Worm (Caenorhabditis elegans) whole organism, L2 larva: ENCODE data around the gene mdt-17.

ENCODE experiments used
- C34F6.9 ChIP-seq: fragments of 150-350 bp; optimal IDR thresholded peaks from 2 replicates; lab custom pipeline; 2014; ENCODE audit warnings: missing biosample characterization, missing genetic modification characterization
- R02D3.7 ChIP-seq: fragments of 150-350 bp; optimal IDR thresholded peaks from 2 replicates; lab custom pipeline; 2014; ENCODE audit warnings: missing biosample characterization, missing genetic modification characterization
- Y55F3AM.14 ChIP-seq: fragments of 200-800 bp; sonication (Bioruptor generic); optimal IDR thresholded peaks from 2 replicates; lab custom pipeline; 2018; ENCODE audit warnings: mild to moderate bottlenecking, missing genetic modification characterization, missing compliant biosample characterization
- alr-1 ChIP-seq: fragments of 150-350 bp; optimal IDR thresholded peaks from 2 replicates; lab custom pipeline; 2014; ENCODE audit warnings: missing biosample characterization, missing genetic modification characterization
- aly-2 ChIP-seq: fragments of 150-350 bp; optimal IDR thresholded peaks from 2 replicates; lab custom pipeline; 2014; ENCODE audit warnings: missing biosample characterization, missing genetic modification characterization
- blmp-1 ChIP-seq: sonication (generic microtip); optimal IDR thresholded peaks from 2 replicates; lab custom pipeline; 2017; ENCODE audit warnings: missing genetic modification characterization, mild to moderate bottlenecking, missing compliant biosample characterization, antibody characterized with exemption, moderate library complexity; ENCODE audit not compliant: insufficient read depth
- ceh-16 ChIP-seq: fragments of 150-350 bp; optimal IDR thresholded peaks from 2 replicates; lab custom pipeline; 2014; ENCODE audit warnings: missing biosample characterization, missing genetic modification characterization
- crh-2 ChIP-seq: sonication (generic microtip); optimal IDR thresholded peaks from 2 replicates; lab custom pipeline; 2017; ENCODE audit warnings: missing biosample characterization, missing genetic modification characterization
- dmd-4 ChIP-seq: sonication (generic microtip); optimal IDR thresholded peaks from 2 replicates; lab custom pipeline; 2017; ENCODE audit warnings: missing biosample characterization, missing genetic modification characterization
- elt-1 ChIP-seq: fragments of 150-350 bp; optimal IDR thresholded peaks from 2 replicates; lab custom pipeline; 2014; ENCODE audit warnings: missing biosample characterization, missing genetic modification characterization
- elt-3 ChIP-seq: sonication (generic microtip); optimal IDR thresholded peaks from 2 replicates; lab custom pipeline; 2017; ENCODE audit warnings: missing biosample characterization, missing genetic modification characterization
- fos-1 ChIP-seq: fragments of 150-350 bp; optimal IDR thresholded peaks from 2 replicates; lab custom pipeline; 2014; ENCODE audit warnings: missing biosample characterization, missing genetic modification characterization
- lin-39 ChIP-seq: fragments of 150-350 bp; optimal IDR thresholded peaks from 2 replicates; lab custom pipeline; 2014; ENCODE audit warnings: missing biosample characterization, missing genetic modification reagents, missing genetic modification characterization
- lsy-2 ChIP-seq, 2 experiments: fragments of 150-350 bp in 1 of 2; sonication (generic microtip) in 1 of 2; optimal IDR thresholded peaks; 2 replicates each; lab custom pipeline; 2014 to 2017; ENCODE audit warnings: missing biosample characterization in 2 of 2, missing genetic modification characterization in 2 of 2
- mab-5 ChIP-seq: fragments of 150-350 bp; optimal IDR thresholded peaks from 2 replicates; lab custom pipeline; 2014; ENCODE audit warnings: missing biosample characterization, missing genetic modification characterization
- mdl-1 ChIP-seq, 2 experiments: fragments of 150-350 bp in 1 of 2; sonication (generic microtip) in 1 of 2; optimal IDR thresholded peaks; 2 replicates each; lab custom pipeline; 2017; ENCODE audit warnings: missing biosample characterization in 2 of 2, missing genetic modification characterization in 2 of 2
- nhr-10 ChIP-seq: sonication (generic microtip); optimal IDR thresholded peaks from 2 replicates; lab custom pipeline; 2017; ENCODE audit warnings: missing biosample characterization, missing genetic modification characterization
- nhr-11 ChIP-seq: fragments of 150-350 bp; optimal IDR thresholded peaks from 2 replicates; lab custom pipeline; 2014; ENCODE audit warnings: missing biosample characterization, missing genetic modification characterization
- nhr-12 ChIP-seq: fragments of 150-350 bp; optimal IDR thresholded peaks from 2 replicates; lab custom pipeline; 2014; ENCODE audit warnings: missing biosample characterization, missing genetic modification characterization
- nhr-129 ChIP-seq: fragments of 150-350 bp; optimal IDR thresholded peaks from 2 replicates; lab custom pipeline; 2014; ENCODE audit warnings: missing biosample characterization, missing genetic modification characterization
- nhr-21 ChIP-seq: fragments of 150-350 bp; optimal IDR thresholded peaks from 2 replicates; lab custom pipeline; 2014; ENCODE audit warnings: missing biosample characterization, missing genetic modification characterization
- nhr-23 ChIP-seq: fragments of 150-350 bp; optimal IDR thresholded peaks from 2 replicates; lab custom pipeline; 2014; ENCODE audit warnings: missing biosample characterization, missing genetic modification reagents, missing genetic modification characterization
- nhr-25 ChIP-seq: fragments of 150-350 bp; sonication (generic microtip); optimal IDR thresholded peaks from 3 replicates; lab custom pipeline; 2014; ENCODE audit warnings: missing biosample characterization, missing genetic modification characterization
- nhr-6 ChIP-seq: fragments of 150-350 bp; optimal IDR thresholded peaks from 2 replicates; lab custom pipeline; 2014; ENCODE audit warnings: missing biosample characterization, missing genetic modification characterization
- nhr-77 ChIP-seq: fragments of 150-350 bp; optimal IDR thresholded peaks from 2 replicates; lab custom pipeline; 2014; ENCODE audit warnings: missing biosample characterization, missing genetic modification characterization
- sem-4 ChIP-seq: fragments of 150-350 bp; optimal IDR thresholded peaks from 2 replicates; lab custom pipeline; 2014; ENCODE audit warnings: missing biosample characterization, missing genetic modification reagents, missing genetic modification characterization
- skn-1 ChIP-seq: sonication (generic microtip); optimal IDR thresholded peaks from 2 replicates; lab custom pipeline; 2017; ENCODE audit warnings: missing biosample characterization, missing genetic modification characterization
- sma-3 ChIP-seq: sonication (generic microtip); optimal IDR thresholded peaks from 2 replicates; lab custom pipeline; 2016; ENCODE audit warnings: missing genetic modification reagents, missing genetic modification characterization, missing compliant biosample characterization
- snpc-4 ChIP-seq: fragments of 150-350 bp; optimal IDR thresholded peaks from 2 replicates; lab custom pipeline; 2014; ENCODE audit warnings: missing biosample characterization, missing genetic modification characterization
- unc-39 ChIP-seq: fragments of 150-350 bp; optimal IDR thresholded peaks from 2 replicates; lab custom pipeline; 2014; ENCODE audit warnings: missing biosample characterization, missing genetic modification characterization
- unc-62 ChIP-seq: fragments of 150-350 bp; optimal IDR thresholded peaks from 2 replicates; lab custom pipeline; 2014; ENCODE audit warnings: missing biosample characterization, missing genetic modification reagents, missing genetic modification characterization
- ztf-1 ChIP-seq: fragments of 200-800 bp; sonication (Bioruptor generic); conservative IDR thresholded peaks from 2 replicates; pipeline ENCODE4 v1.3.6; 2022; ENCODE audit warnings: missing genetic modification characterization, missing compliant biosample characterization
- ztf-4 ChIP-seq: fragments of 150-350 bp; optimal IDR thresholded peaks from 2 replicates; lab custom pipeline; 2014; ENCODE audit warnings: missing biosample characterization, missing genetic modification characterization

The mdt-17 gene

ce11 chrV:20223725-20224124, 43.3 kb downstream of the mdt-17 start:
- no peak for TF ChIP-seq C34F6.9
- no peak for TF ChIP-seq blmp-1 (tag; lab: Kevin White, UChicago)
- TF ChIP-seq R02D3.7 = no peak
- no peak for TF ChIP-seq nhr-77
- TF ChIP-seq sma-3 (GFP tag; lab: Kevin White, UChicago) = no peak
- no peak for TF ChIP-seq ztf-4 (tag; lab: Kevin White, UChicago)
- no peak for TF ChIP-seq alr-1
- TF ChIP-seq mdl-1 (tag; optimal IDR thresholded peaks at IDR 0.05; lab: Kevin White, UChicago) = no peak
- no peak for TF ChIP-seq aly-2 (tag; lab: Kevin White, UChicago)
- TF ChIP-seq nhr-10 (tag; lab: Kevin White, UChicago) = no peak
- TF ChIP-seq ztf-1 (GFP tag; lab: Robert Waterston, UW) = no peak
- no peak for TF ChIP-seq nhr-21
- TF ChIP-seq dmd-4 (tag; lab: Kevin White, UChicago) = no peak
- TF ChIP-seq snpc-4 (tag; lab: Kevin White, UChicago) = no peak

- no peak for TF ChIP-seq unc-62 (GFP tag; lab: Kevin White, UChicago)
- TF ChIP-seq skn-1 = no peak
- no peak for TF ChIP-seq R02D3.7
- no peak for TF ChIP-seq unc-39 (tag; lab: Kevin White, UChicago)
- no peak for TF ChIP-seq sem-4 (tag; lab: Kevin White, UChicago)
- TF ChIP-seq elt-1 (tag; lab: Kevin White, UChicago) = no peak
- no peak for TF ChIP-seq blmp-1 (tag; lab: Kevin White, UChicago)
- no peak for TF ChIP-seq aly-2 (tag; lab: Kevin White, UChicago)
- TF ChIP-seq dmd-4 (tag; lab: Kevin White, UChicago) = no peak
- no peak for TF ChIP-seq mab-5
- TF ChIP-seq ztf-1 (GFP tag; lab: Robert Waterston, UW) = no peak
- no peak for TF ChIP-seq elt-3 (tag; lab: Kevin White, UChicago)
- no peak for TF ChIP-seq ceh-16 (tag; lab: Kevin White, UChicago)
- TF ChIP-seq nhr-12 = no peak
- TF ChIP-seq nhr-129 (tag; lab: Kevin White, UChicago) = no peak
- no peak for TF ChIP-seq nhr-10 (tag; lab: Kevin White, UChicago)
- TF ChIP-seq nhr-77 = no peak
- no peak for TF ChIP-seq nhr-6 (tag; lab: Kevin White, UChicago)
- no peak for TF ChIP-seq C34F6.9
Measured at ce11 chrV:20220604-20221003, 46.4 kb downstream of the mdt-17 start.

ce11 chrV:20215197-20215596, 51.9 kb downstream of the mdt-17 start, which contains the start of gene Y113G7B.11:
TSS of gene Y113G7B.11 (minus strand) at chrV:20215297.
- TF ChIP-seq lin-39 = no peak
- no peak for TF ChIP-seq crh-2 (tag; lab: Kevin White, UChicago)

ce11 chrV:20213097-20213496, 54.0 kb downstream of the mdt-17 start:
- TF ChIP-seq mdl-1 (tag; optimal IDR thresholded peaks at IDR 0.05; lab: Kevin White, UChicago) (no peak), fos-1 (tag; lab: Kevin White, UChicago) (peak; percentile 37)

ce11 chrV:20212584-20212983, 54.5 kb downstream of the mdt-17 start, which contains the start of gene Y113G7B.12:
TSS of gene Y113G7B.12 (minus strand) at chrV:20212684.
- TF ChIP-seq fos-1 (tag; lab: Kevin White, UChicago) = peak; percentile 58
- TF ChIP-seq crh-2 (tag; lab: Kevin White, UChicago) = peak; percentile 11
- TF ChIP-seq Y55F3AM.14 (GFP tag; lab: Kevin White, UChicago) = no peak

- TF ChIP-seq nhr-25 (tag; lab: Kevin White, UChicago) (no peak), nhr-129 (tag; lab: Kevin White, UChicago) (no peak), fos-1 (tag; lab: Kevin White, UChicago) (no peak), nhr-23 (tag; lab: Kevin White, UChicago) (no peak), nhr-11 (tag; lab: Kevin White, UChicago) (no peak), unc-39 (tag; lab: Kevin White, UChicago) (no peak), lsy-2 (tag; optimal IDR thresholded peaks at IDR 0.05; lab: Kevin White, UChicago) (no peak)
Measured at ce11 chrV:20206086-20206485, 61.0 kb downstream of the mdt-17 start, which contains the start of the genes fbxb-59 and srbc-34. TSS of gene fbxb-59 (minus strand) at chrV:20206186. TSS of gene srbc-34 (plus strand) at chrV:20206318.
